Fruit fly (Drosophila melanogaster) whole organism, prepupa: ENCODE results near the gene HisRS.

Experiments
- Blimp-1 ChIP-seq: fragments of 200-800 bp; sonication (Bioruptor generic); optimal IDR thresholded peaks from 3 replicates; lab custom pipeline; 2017; ENCODE audit warnings: missing biosample characterization, missing genetic modification characterization, mild to moderate bottlenecking, moderate library complexity, missing genetic modification reagents
- CG10669 ChIP-seq: fragments of 200-800 bp; sonication (Bioruptor generic); optimal IDR thresholded peaks from 3 replicates; lab custom pipeline; 2018; ENCODE audit warnings: missing biosample characterization, mild to moderate bottlenecking, missing genetic modification characterization, moderate library complexity
- CG11294 ChIP-seq: fragments of 200-800 bp; sonication (Bioruptor generic); IDR thresholded peaks from 2 replicates; pipeline ENCODE4 v1.3.6; 2022; ENCODE audit warnings: missing biosample characterization, missing genetic modification characterization
- CG11762 ChIP-seq: fragments of 200-800 bp; sonication (Bioruptor generic); optimal IDR thresholded peaks from 3 replicates; lab custom pipeline; 2016; ENCODE audit warnings: missing biosample characterization, missing genetic modification characterization; ENCODE audit not compliant: insufficient read depth
- CG1621 ChIP-seq: fragments of 200-800 bp; sonication (Bioruptor generic); optimal IDR thresholded peaks from 3 replicates; lab custom pipeline; 2018; ENCODE audit warnings: missing biosample characterization, mild to moderate bottlenecking, missing genetic modification characterization
- CG16779 ChIP-seq: fragments of 200-800 bp; sonication (Bioruptor generic); optimal IDR thresholded peaks from 3 replicates; lab custom pipeline; 2017; ENCODE audit warnings: missing biosample characterization, mild to moderate bottlenecking, missing genetic modification characterization
- CG3032 ChIP-seq: fragments of 200-800 bp; optimal IDR thresholded peaks from 2 replicates; lab custom pipeline; 2019; ENCODE audit warnings: missing biosample characterization, mild to moderate bottlenecking, missing genetic modification characterization, moderate library complexity
- CG32006 ChIP-seq: fragments of 200-800 bp; sonication (Bioruptor generic); optimal IDR thresholded peaks from 3 replicates; lab custom pipeline; 2017; ENCODE audit warnings: missing biosample characterization, mild to moderate bottlenecking, missing genetic modification characterization
- CG34406 ChIP-seq: fragments of 200-800 bp; sonication (Bioruptor generic); optimal IDR thresholded peaks from 3 replicates; lab custom pipeline; 2016; ENCODE audit warnings: missing biosample characterization, missing genetic modification characterization
- CG3919 ChIP-seq: fragments of 200-800 bp; sonication (Bioruptor generic); optimal IDR thresholded peaks from 3 replicates; lab custom pipeline; 2016; ENCODE audit warnings: missing biosample characterization, missing genetic modification characterization
- CG4318 ChIP-seq: fragments of 200-800 bp; sonication (Bioruptor generic); optimal IDR thresholded peaks from 3 replicates; lab custom pipeline; 2017; ENCODE audit warnings: missing biosample characterization, mild to moderate bottlenecking, missing genetic modification characterization
- CG6276 ChIP-seq: fragments of 200-800 bp; sonication (Bioruptor generic); optimal IDR thresholded peaks from 2 replicates; lab custom pipeline; 2017; ENCODE audit warnings: missing biosample characterization, mild to moderate bottlenecking, missing genetic modification characterization
- CG6792 ChIP-seq: fragments of 200-800 bp; sonication (Bioruptor generic); optimal IDR thresholded peaks from 3 replicates; lab custom pipeline; 2016; ENCODE audit warnings: missing biosample characterization, missing genetic modification characterization
- CG6808 ChIP-seq: fragments of 200-800 bp; sonication (Bioruptor generic); optimal IDR thresholded peaks from 3 replicates; lab custom pipeline; 2017; ENCODE audit warnings: missing biosample characterization, missing genetic modification characterization, mild to moderate bottlenecking, moderate library complexity, missing genetic modification reagents
- CG8119 ChIP-seq: fragments of 200-800 bp; sonication (Bioruptor generic); IDR thresholded peaks from 3 replicates; pipeline ENCODE4 v1.3.6; 2022; ENCODE audit warnings: missing biosample characterization, missing genetic modification characterization
- CG8632 ChIP-seq: fragments of 200-800 bp; sonication (Bioruptor generic); optimal IDR thresholded peaks from 3 replicates; lab custom pipeline; 2016; ENCODE audit warnings: missing biosample characterization, missing genetic modification characterization
- CG9139 ChIP-seq: fragments of 200-800 bp; sonication (Bioruptor generic); optimal IDR thresholded peaks from 3 replicates; lab custom pipeline; 2017; ENCODE audit warnings: missing biosample characterization, mild to moderate bottlenecking, missing genetic modification characterization
- Eip75B ChIP-seq: fragments of 200-800 bp; sonication (Bioruptor generic); optimal IDR thresholded peaks from 3 replicates; lab custom pipeline; 2016; ENCODE audit warnings: missing biosample characterization, missing genetic modification characterization
- Eip78C ChIP-seq: fragments of 200-800 bp; sonication (Bioruptor generic); peaks from one replicate; lab custom pipeline; 2016; ENCODE audit warnings: missing biosample characterization, missing genetic modification characterization
- Eip93F ChIP-seq: fragments of 200-800 bp; sonication (Bioruptor generic); optimal IDR thresholded peaks from 2 replicates; lab custom pipeline; 2016; ENCODE audit warnings: missing biosample characterization, mild to moderate bottlenecking, missing genetic modification characterization
- Ets21C ChIP-seq: fragments of 200-800 bp; sonication (Bioruptor generic); optimal IDR thresholded peaks from 3 replicates; lab custom pipeline; 2016; ENCODE audit warnings: missing biosample characterization, missing genetic modification characterization
- Ets96B ChIP-seq: fragments of 200-800 bp; optimal IDR thresholded peaks from 2 replicates; lab custom pipeline; 2019; ENCODE audit warnings: missing biosample characterization, mild to moderate bottlenecking, missing genetic modification characterization, moderate library complexity
- Hr38 ChIP-seq: sonication (Bioruptor generic); optimal IDR thresholded peaks from 2 replicates; lab custom pipeline; 2016; ENCODE audit warnings: missing biosample characterization, missing genetic modification characterization
- Hr39 ChIP-seq: fragments of 200-800 bp; sonication (Bioruptor generic); optimal IDR thresholded peaks from 2 replicates; lab custom pipeline; 2016; ENCODE audit warnings: missing biosample characterization, missing genetic modification characterization
- Hr4 ChIP-seq: fragments of 200-800 bp; sonication (Bioruptor generic); optimal IDR thresholded peaks from 3 replicates; lab custom pipeline; 2016; ENCODE audit warnings: missing biosample characterization, missing genetic modification characterization
- OdsH ChIP-seq: fragments of 200-800 bp; sonication (Bioruptor generic); optimal IDR thresholded peaks from 3 replicates; lab custom pipeline; 2016; ENCODE audit warnings: missing biosample characterization, missing genetic modification characterization
- Smox ChIP-seq: fragments of 200-800 bp; sonication (Bioruptor generic); optimal IDR thresholded peaks from 3 replicates; lab custom pipeline; 2016; ENCODE audit warnings: missing biosample characterization, missing genetic modification characterization
- Sox102F ChIP-seq: fragments of 200-800 bp; sonication (Bioruptor generic); optimal IDR thresholded peaks from 2 replicates; lab custom pipeline; 2016; ENCODE audit warnings: missing biosample characterization, mild to moderate bottlenecking, missing genetic modification characterization
- Sox14 ChIP-seq: fragments of 200-800 bp; sonication (Bioruptor generic); optimal IDR thresholded peaks from 3 replicates; lab custom pipeline; 2016; ENCODE audit warnings: missing biosample characterization, missing genetic modification characterization
- Sox15 ChIP-seq: fragments of 200-800 bp; sonication (Bioruptor generic); optimal IDR thresholded peaks from 3 replicates; lab custom pipeline; 2016; ENCODE audit warnings: missing biosample characterization, missing genetic modification characterization
- acj6 ChIP-seq: fragments of 200-800 bp; sonication (Bioruptor generic); optimal IDR thresholded peaks from 3 replicates; lab custom pipeline; 2016; ENCODE audit warnings: missing biosample characterization, missing genetic modification characterization
- cyc ChIP-seq: fragments of 200-800 bp; sonication (Bioruptor generic); optimal IDR thresholded peaks from 3 replicates; lab custom pipeline; 2016; ENCODE audit warnings: missing biosample characterization, missing genetic modification characterization
- fd59A ChIP-seq: fragments of 200-800 bp; sonication (Bioruptor generic); optimal IDR thresholded peaks from 2 replicates; lab custom pipeline; 2017; ENCODE audit warnings: missing biosample characterization, mild to moderate bottlenecking, missing genetic modification characterization, missing genetic modification reagents
- fd85E ChIP-seq: fragments of 200-800 bp; sonication (Bioruptor generic); optimal IDR thresholded peaks from 3 replicates; lab custom pipeline; 2016; ENCODE audit warnings: missing biosample characterization, missing genetic modification characterization
- fkh ChIP-seq: fragments of 200-800 bp; sonication (Bioruptor generic); optimal IDR thresholded peaks from 3 replicates; lab custom pipeline; 2017; ENCODE audit warnings: missing biosample characterization, mild to moderate bottlenecking, missing genetic modification characterization, moderate library complexity
- lz ChIP-seq: fragments of 200-800 bp; sonication (Bioruptor generic); optimal IDR thresholded peaks from 3 replicates; lab custom pipeline; 2016; ENCODE audit warnings: missing biosample characterization, missing genetic modification characterization
- net ChIP-seq: fragments of 200-800 bp; sonication (Bioruptor generic); optimal IDR thresholded peaks from 3 replicates; lab custom pipeline; 2016; ENCODE audit warnings: missing biosample characterization, missing genetic modification characterization
- pdm3 ChIP-seq: fragments of 200-800 bp; sonication (Bioruptor generic); optimal IDR thresholded peaks from 3 replicates; lab custom pipeline; 2016; ENCODE audit warnings: missing biosample characterization, missing genetic modification characterization
- salr ChIP-seq, 2 experiments: fragments of 200-800 bp; sonication (Bioruptor generic); optimal IDR thresholded peaks; 3 replicates each; lab custom pipeline; 2016 to 2018; ENCODE audit warnings: missing biosample characterization in 2 of 2, missing genetic modification characterization in 2 of 2, mild to moderate bottlenecking in 1 of 2
- spab ChIP-seq: fragments of 200-800 bp; sonication (Bioruptor generic); optimal IDR thresholded peaks from 2 replicates; lab custom pipeline; 2017; ENCODE audit warnings: missing biosample characterization, mild to moderate bottlenecking, missing genetic modification characterization, missing genetic modification reagents
- topi ChIP-seq: fragments of 200-800 bp; sonication (Bioruptor generic); optimal IDR thresholded peaks from 3 replicates; lab custom pipeline; 2016; ENCODE audit warnings: missing biosample characterization, missing genetic modification characterization
- vri ChIP-seq: fragments of 200-800 bp; sonication (Bioruptor generic); optimal IDR thresholded peaks from 3 replicates; lab custom pipeline; 2016; ENCODE audit warnings: missing biosample characterization, mild to moderate bottlenecking, missing genetic modification characterization

HisRS gene

dm6 chrX:18479307-18480134 lies 35.7 kb upstream of the HisRS start, which contains the start of gene CG32547 (continued):
- TF ChIP-seq Eip78C (GFP tag; lab: Kevin White, UChicago) (peak; percentile 74), CG10669 (peak; percentile 21), spab (GFP tag; lab: Kevin White, UChicago) (no peak), CG4318 (GFP tag; lab: Kevin White, UChicago) (no peak), acj6 (GFP tag; lab: Kevin White, UChicago) (no peak), CG3919 (no peak), lz (no peak), CG1621 (no peak), vri (no peak), CG11762 (GFP tag; lab: Kevin White, UChicago) (no peak), topi (GFP tag; lab: Kevin White, UChicago) (no peak), fd85E (GFP tag; lab: Kevin White, UChicago) (no peak), Sox14 (GFP tag; lab: Kevin White, UChicago) (no peak), OdsH (GFP tag; lab: Kevin White, UChicago) (no peak), CG9139 (no peak), pdm3 (no peak), Blimp-1 (GFP tag; lab: Kevin White, UChicago) (no peak), Hr38 (no peak)

- TF ChIP-seq CG11294 = no peak
- TF ChIP-seq fd85E (GFP tag; lab: Kevin White, UChicago) = no peak
- no peak for TF ChIP-seq Sox14 (GFP tag; lab: Kevin White, UChicago)
- no peak for TF ChIP-seq CG8632 (GFP tag; lab: Kevin White, UChicago)
- no peak for TF ChIP-seq CG8119 (GFP tag; lab: Robert Waterston, UW)
- no peak for TF ChIP-seq Eip93F
- no peak for TF ChIP-seq CG11762 (GFP tag; lab: Kevin White, UChicago)
- TF ChIP-seq CG34406 (GFP tag; lab: Kevin White, UChicago) = no peak
- TF ChIP-seq Eip78C (GFP tag; lab: Kevin White, UChicago) = no peak
- no peak for TF ChIP-seq CG3032 (tag; lab: Kevin White, UChicago)
- no peak for TF ChIP-seq Eip75B (GFP tag; lab: Kevin White, UChicago)
- no peak for TF ChIP-seq Sox15
- no peak for TF ChIP-seq net (GFP tag; lab: Kevin White, UChicago)
- TF ChIP-seq CG4318 (GFP tag; lab: Kevin White, UChicago) = no peak
- no peak for TF ChIP-seq Ets21C (GFP tag; lab: Kevin White, UChicago)
- TF ChIP-seq fd59A (GFP tag; lab: Kevin White, UChicago) = no peak
- TF ChIP-seq pdm3 = no peak
- TF ChIP-seq vri = no peak
- no peak for TF ChIP-seq CG6792 (GFP tag; lab: Kevin White, UChicago)
- TF ChIP-seq CG6276 (GFP tag; lab: Kevin White, UChicago) = no peak
These were observed 32.7 kb upstream of the HisRS start for dm6 chrX:18482537-18482936.

DNA sequence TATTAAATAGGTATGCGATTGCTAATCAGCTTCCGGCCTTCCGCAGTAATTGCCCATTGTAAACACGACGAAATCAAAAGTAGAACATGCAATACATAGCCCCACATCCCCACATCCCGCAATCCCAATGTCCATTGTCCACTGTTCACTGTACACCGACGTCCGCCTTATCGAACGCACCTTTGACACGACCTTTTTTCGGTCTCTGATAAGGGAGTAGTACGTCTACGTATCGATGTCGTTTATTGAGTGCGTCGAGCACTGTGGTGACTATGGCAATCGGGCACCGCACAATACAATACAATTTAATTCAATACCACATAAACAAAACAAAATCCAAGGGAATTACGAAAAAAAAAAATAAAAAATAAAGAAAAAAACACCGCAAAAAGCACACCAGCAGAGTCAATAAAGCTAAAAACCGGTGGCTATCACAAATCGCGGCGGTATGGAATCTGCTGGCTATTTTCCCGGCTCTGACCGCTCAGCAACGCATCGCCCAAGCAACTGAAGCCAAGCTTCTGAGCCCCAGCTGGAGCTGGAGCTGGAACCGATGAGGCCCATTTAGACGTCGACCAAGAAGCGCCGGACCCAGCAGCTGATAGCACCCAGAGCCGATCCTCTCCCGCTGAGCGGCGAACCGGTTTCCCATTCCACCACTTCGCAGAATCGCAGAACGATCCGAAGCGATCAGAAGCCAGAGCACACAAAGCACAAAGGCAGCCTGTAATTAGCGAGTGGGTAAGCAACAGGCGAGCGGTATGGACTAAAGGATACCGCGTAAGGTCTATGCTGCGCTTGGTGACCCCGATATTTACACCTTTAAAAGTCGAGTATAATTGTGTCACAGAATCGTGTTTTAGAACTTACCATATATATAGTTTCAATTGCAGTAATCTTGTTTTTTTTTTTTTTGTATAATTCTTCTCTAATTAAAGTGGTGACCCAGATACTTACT lies 31.7 kb upstream of the HisRS start, which contains the start of gene Hayan:
Gene Hayan, minus strand, starts transcription at position 512 of the 958 bp plus-strand sequence.
- TF ChIP-seq Eip75B (GFP tag; lab: Kevin White, UChicago) (peak; percentile 27), CG32006 (GFP tag; lab: Kevin White, UChicago) (no peak), CG16779 (tag; lab: Kevin White, UChicago) (peak; percentile 63), Smox (peak; percentile 17), Ets21C (GFP tag; lab: Kevin White, UChicago) (no peak), Sox102F (GFP tag; lab: Kevin White, UChicago) (peak; percentile 46), Ets96B (tag; lab: Kevin White, UChicago) (peak; percentile 24), fd85E (GFP tag; lab: Kevin White, UChicago) (no peak), CG8119 (GFP tag; lab: Robert Waterston, UW) (peak; percentile 41; the same call in 1 of the 3 replicates), Hr38 (no peak), CG34406 (GFP tag; lab: Kevin White, UChicago) (peak; percentile 17), cyc (GFP tag; lab: Kevin White, UChicago) (no peak), CG3032 (tag; lab: Kevin White, UChicago) (peak; percentile 20), fkh (GFP tag; lab: Kevin White, UChicago) (no peak), salr (GFP tag; optimal IDR thresholded peaks at IDR 0.05; lab: Kevin White, UChicago) (no peak), Sox15 (no peak), CG10669 (peak; percentile 16), Hr39 (GFP tag; lab: Kevin White, UChicago) (no peak), Blimp-1 (GFP tag; lab: Kevin White, UChicago) (no peak), vri (peak; percentile 53), Sox14 (GFP tag; lab: Kevin White, UChicago) (peak; percentile 23), CG11762 (GFP tag; lab: Kevin White, UChicago) (no peak), Hr4 (GFP tag; lab: Kevin White, UChicago) (no peak), acj6 (GFP tag; lab: Kevin White, UChicago) (no peak), CG6808 (GFP tag; lab: Kevin White, UChicago) (peak; percentile 85)
